Worm (Caenorhabditis elegans) whole organism, late embryonic: Measurements from ENCODE around the gene W05B10.4.

Experiments
- elt-4 ChIP-seq: sonication (generic microtip); optimal IDR thresholded peaks from 2 replicates; lab custom pipeline; 2016; ENCODE audit warnings: missing genetic modification characterization, missing compliant biosample characterization
- ets-4 ChIP-seq: sonication (generic microtip); optimal IDR thresholded peaks from 2 replicates; lab custom pipeline; 2016; ENCODE audit warnings: missing genetic modification characterization, missing compliant biosample characterization
- pqm-1 ChIP-seq: sonication (generic microtip); optimal IDR thresholded peaks from 2 replicates; lab custom pipeline; 2016; ENCODE audit warnings: missing genetic modification characterization, missing compliant biosample characterization

DNA sequence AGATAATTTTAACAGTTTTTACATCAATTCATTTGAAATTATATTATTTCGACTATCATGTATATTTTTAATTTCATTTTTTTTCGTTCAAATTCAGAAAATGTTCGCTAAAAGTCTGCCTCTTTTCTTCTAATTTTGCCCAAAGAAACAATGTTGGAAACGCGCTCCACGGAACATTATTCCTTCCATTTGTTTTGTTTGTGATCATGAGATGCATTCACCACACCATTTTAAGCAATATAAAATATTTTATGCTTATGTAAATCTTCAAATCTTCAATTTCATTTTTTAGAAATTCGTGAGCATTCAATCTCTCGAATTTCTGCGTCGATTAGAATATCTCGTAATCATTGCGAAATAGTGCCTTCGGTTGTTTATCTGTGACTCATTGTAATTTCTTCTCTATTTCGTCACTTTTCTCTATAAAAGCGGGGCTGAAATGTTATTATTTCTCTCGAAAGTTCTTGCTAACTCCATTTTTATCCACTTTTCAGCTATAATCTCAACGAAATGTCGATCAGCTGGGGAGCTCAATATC, 29.4 kb downstream of the W05B10.4 start, which contains the start of gene istr-1:
- TF ChIP-seq elt-4 (tag; lab: Kevin White, UChicago) (no peak), pqm-1 (tag; lab: Kevin White, UChicago) (no peak), ets-4 (tag; lab: Kevin White, UChicago) (no peak)
